Fruit fly (Drosophila melanogaster): ENCODE results near the gene Cpr64Ac.

Cpr64Ac gene

dm6 chr3L:4228187-4228836 is 15.6 kb upstream of the Cpr64Ac start (continued):
- TF ChIP-seq Optix (GFP tag; IDR thresholded peaks at IDR 0.05) (peak; percentile 98), Elba2 (GFP tag; optimal IDR thresholded peaks at IDR 0.05) (no peak), Sox100B (GFP tag; optimal IDR thresholded peaks at IDR 0.05) (peak; percentile 96), CG14860 (GFP tag; IDR thresholded peaks at IDR 0.05; ENCODE audit: partially characterized antibody) (no peak), CG2712 (tag; optimal IDR thresholded peaks at IDR 0.05) (peak; percentile 98), CG12104 (GFP tag; optimal IDR thresholded peaks at IDR 0.05) (peak; percentile 84), CG9437 (GFP tag; optimal IDR thresholded peaks at IDR 0.05) (peak; percentile 88), D19B (GFP tag; optimal IDR thresholded peaks at IDR 0.05) (peak; percentile 43), CG6689 (GFP tag; IDR thresholded peaks at IDR 0.05) (peak; percentile 96), Atf6 (GFP tag; IDR thresholded peaks at IDR 0.05) (peak; percentile 91), ash1 (GFP tag; optimal IDR thresholded peaks at IDR 0.05) (no peak), CG15073 (GFP tag; optimal IDR thresholded peaks at IDR 0.05) (peak; percentile 86), z (GFP tag; IDR thresholded peaks at IDR 0.05) (peak; percentile 73), Fer1 (GFP tag; optimal IDR thresholded peaks at IDR 0.05) (peak; percentile 94), Tbp (GFP tag; optimal IDR thresholded peaks at IDR 0.05) (no peak), sisA (GFP tag; IDR thresholded peaks at IDR 0.05) (peak; percentile 99), CG3726 (GFP tag; IDR thresholded peaks at IDR 0.05) (peak; percentile 95), CG10147 (GFP tag; optimal IDR thresholded peaks at IDR 0.05) (peak; percentile 88), BEAF-32 (GFP tag; optimal IDR thresholded peaks at IDR 0.05) (no peak), NfI (GFP tag; optimal IDR thresholded peaks at IDR 0.05) (peak; percentile 96), so (GFP tag; IDR thresholded peaks at IDR 0.05) (peak; percentile 97), Spps (tag; optimal IDR thresholded peaks at IDR 0.05) (peak; percentile 93), run (tag; optimal IDR thresholded peaks at IDR 0.05) (peak; percentile 92), CG7928 (GFP tag; optimal IDR thresholded peaks at IDR 0.05) (peak; percentile 61), sim (GFP tag; IDR thresholded peaks at IDR 0.05) (peak; percentile 95), CG10543 (GFP tag; optimal IDR thresholded peaks at IDR 0.05) (peak; percentile 94), Aef1 (GFP tag; IDR thresholded peaks at IDR 0.05) (peak; percentile 95), hbn (GFP tag; IDR thresholded peaks at IDR 0.05; ENCODE audit: partially characterized antibody) (no peak), repo (GFP tag; optimal IDR thresholded peaks at IDR 0.05) (peak; percentile 88), gro (GFP tag; optimal IDR thresholded peaks at IDR 0.05) (peak; percentile 49), CG5953 (GFP tag; IDR thresholded peaks at IDR 0.05) (peak; percentile 96), CG17612 (GFP tag; IDR thresholded peaks at IDR 0.05) (peak; percentile 72), CG31224 (GFP tag; IDR thresholded peaks at IDR 0.05) (peak; percentile 82), HLH54F (GFP tag; optimal IDR thresholded peaks at IDR 0.05) (peak; percentile 86), CG10366 (GFP tag; IDR thresholded peaks at IDR 0.05) (peak; percentile 98), CG18476 (GFP tag; optimal IDR thresholded peaks at IDR 0.05) (peak; percentile 90), dati (GFP tag; IDR thresholded peaks at IDR 0.05) (peak; percentile 92), psq (GFP tag; optimal IDR thresholded peaks at IDR 0.05) (peak; percentile 92), Dfd (GFP tag; optimal IDR thresholded peaks at IDR 0.05) (no peak), Hey (tag; optimal IDR thresholded peaks at IDR 0.05) (peak; percentile 72), CG12942 (GFP tag; optimal IDR thresholded peaks at IDR 0.05) (peak; percentile 93), Kr (GFP tag; optimal IDR thresholded peaks at IDR 0.05) (peak; percentile 39), CG2889 (GFP tag; IDR thresholded peaks at IDR 0.05) (peak; percentile 91), CG9215 (GFP tag; IDR thresholded peaks at IDR 0.05) (peak; percentile 83), disco-r (GFP tag; optimal IDR thresholded peaks at IDR 0.05) (peak; percentile 87), Xrp1 (GFP tag; IDR thresholded peaks at IDR 0.05) (peak; percentile 98), CG16863 (GFP tag; optimal IDR thresholded peaks at IDR 0.05) (peak; percentile 97), lov (optimal IDR thresholded peaks at IDR 0.05) (no peak), lov (GFP tag; IDR thresholded peaks at IDR 0.05) (peak; percentile 97), CG17829 (tag; optimal IDR thresholded peaks at IDR 0.05) (peak; percentile 97), CG12219 (GFP tag; optimal IDR thresholded peaks at IDR 0.05) (peak; percentile 97)

Data from whole organism, embryonic.